Worm (Caenorhabditis elegans) whole organism, young adult: ENCODE results near the gene F47D12.3.

Experiments
- B0261.1 ChIP-seq: sonication (generic microtip); optimal IDR thresholded peaks from 2 replicates; lab custom pipeline; 2016; ENCODE audit warnings: mild to moderate bottlenecking, missing genetic modification characterization, moderate library complexity, missing compliant biosample characterization
- atf-7 ChIP-seq: sonication (generic microtip); optimal IDR thresholded peaks from 2 replicates; lab custom pipeline; 2017; ENCODE audit warnings: mild to moderate bottlenecking, missing genetic modification characterization, missing compliant biosample characterization
- bed-1 ChIP-seq: fragments of 200-800 bp; sonication (Bioruptor generic); IDR thresholded peaks from 2 replicates; pipeline ENCODE4 v1.3.6; 2022; ENCODE audit warnings: missing genetic modification reagents, missing genetic modification characterization, missing compliant biosample characterization
- efl-1 ChIP-seq: fragments of 150-350 bp; optimal IDR thresholded peaks from 2 replicates; lab custom pipeline; 2014; ENCODE audit warnings: missing biosample characterization, missing genetic modification reagents, missing genetic modification characterization
- egl-44 ChIP-seq: fragments of 200-800 bp; sonication (Bioruptor generic); IDR thresholded peaks from 2 replicates; pipeline ENCODE4 v1.3.6; 2022; ENCODE audit warnings: missing genetic modification reagents, missing genetic modification characterization, missing compliant biosample characterization
- let-607 ChIP-seq, 2 experiments: fragments of 200-800 bp in 1 of 2; sonication (Bioruptor generic) in 1 of 2; sonication (generic microtip) in 1 of 2; optimal IDR thresholded peaks; 2 replicates each; lab custom pipeline; 2016 to 2018; ENCODE audit warnings: mild to moderate bottlenecking in 2 of 2, missing compliant biosample characterization in 2 of 2, missing genetic modification characterization in 2 of 2, moderate library complexity in 2 of 2, missing genotype in 1 of 2
- repo-1 ChIP-seq: sonication (generic microtip); optimal IDR thresholded peaks from 2 replicates; lab custom pipeline; 2017; ENCODE audit warnings: mild to moderate bottlenecking, missing genetic modification characterization, missing compliant biosample characterization
- sea-2 ChIP-seq: fragments of 200-800 bp; sonication (Bioruptor generic); IDR thresholded peaks from 2 replicates; pipeline ENCODE4 v1.3.6; 2022; ENCODE audit warnings: missing genetic modification characterization, missing compliant biosample characterization
- unc-130 ChIP-seq: sonication (generic microtip); optimal IDR thresholded peaks from 2 replicates; lab custom pipeline; 2016; ENCODE audit warnings: missing genetic modification reagents, missing genetic modification characterization, missing compliant biosample characterization
- unc-62 ChIP-seq: fragments of 150-350 bp; optimal IDR thresholded peaks from 2 replicates; lab custom pipeline; 2014; ENCODE audit warnings: missing biosample characterization, missing genetic modification reagents, missing genetic modification characterization

- TF ChIP-seq bed-1 (GFP tag; lab: Robert Waterston, UW) (no peak), repo-1 (no peak), let-607 (tag; optimal IDR thresholded peaks at IDR 0.05; lab: Kevin White, UChicago) (no peak), efl-1 (GFP tag; lab: Kevin White, UChicago) (no peak), egl-44 (GFP tag; lab: Robert Waterston, UW) (no peak), atf-7 (tag; lab: Kevin White, UChicago) (no peak), unc-130 (GFP tag; lab: Kevin White, UChicago) (no peak), unc-62 (GFP tag; lab: Kevin White, UChicago) (no peak), B0261.1 (no peak), sea-2 (GFP tag; lab: Robert Waterston, UW) (no peak)
These were observed 14.0 kb downstream of the F47D12.3 start for ce11 chrIII:6312244-6312643.
